Worm (Caenorhabditis elegans) whole organism, L4 larva: ENCODE measurements around the gene fipr-16.

Source experiments
- F26F4.8 ChIP-seq: fragments of 200-800 bp; sonication (Bioruptor generic); conservative IDR thresholded peaks from 2 replicates; pipeline ENCODE4 v1.3.6; 2022; ENCODE audit warnings: missing genetic modification characterization, missing compliant biosample characterization
- Y75B8A.6 ChIP-seq: fragments of 200-800 bp; sonication (Bioruptor generic); IDR thresholded peaks from 2 replicates; pipeline ENCODE4 v1.3.6; 2022; ENCODE audit warnings: missing genetic modification reagents, missing genetic modification characterization, missing compliant biosample characterization
- aha-1 ChIP-seq: fragments of 150-350 bp; peaks from one replicate; lab custom pipeline; 2014; ENCODE audit warnings: missing biosample characterization, missing genetic modification characterization
- egl-27 ChIP-seq: sonication (generic microtip); optimal IDR thresholded peaks from 3 replicates; lab custom pipeline; 2017; ENCODE audit warnings: missing biosample characterization, missing genetic modification reagents, missing genetic modification characterization
- fkh-10 ChIP-seq: fragments of 150-350 bp; optimal IDR thresholded peaks from 2 replicates; lab custom pipeline; 2014; ENCODE audit warnings: missing biosample characterization, missing genetic modification reagents, missing genetic modification characterization
- lin-13 ChIP-seq: fragments of 150-350 bp; optimal IDR thresholded peaks from 2 replicates; lab custom pipeline; 2014; ENCODE audit warnings: missing biosample characterization, missing genetic modification reagents, missing genetic modification characterization
- lin-15B ChIP-seq: fragments of 150-350 bp; sonication (generic microtip); optimal IDR thresholded peaks from 3 replicates; lab custom pipeline; 2014; ENCODE audit warnings: missing biosample characterization, missing genetic modification characterization
- mes-2 ChIP-seq: sonication (generic microtip); optimal IDR thresholded peaks from 2 replicates; lab custom pipeline; 2016; ENCODE audit warnings: missing genotype, mild to moderate bottlenecking, missing genetic modification characterization, missing compliant biosample characterization; ENCODE audit not compliant: poor library complexity, severe bottlenecking
- nhr-11 ChIP-seq: fragments of 150-350 bp; optimal IDR thresholded peaks from 2 replicates; lab custom pipeline; 2014; ENCODE audit warnings: missing biosample characterization, missing genetic modification characterization
- nhr-76 ChIP-seq: fragments of 150-350 bp; optimal IDR thresholded peaks from 2 replicates; lab custom pipeline; 2014; ENCODE audit warnings: missing biosample characterization, missing genetic modification characterization
- tra-1 ChIP-seq: fragments of 200-800 bp; sonication (Bioruptor generic); IDR thresholded peaks from 2 replicates; pipeline ENCODE4 v1.3.6; 2022; ENCODE audit warnings: missing genetic modification reagents, missing genetic modification characterization, missing compliant biosample characterization
- unc-39 ChIP-seq: sonication (generic microtip); optimal IDR thresholded peaks from 2 replicates; lab custom pipeline; 2017; ENCODE audit warnings: missing biosample characterization, missing genetic modification characterization
- zfp-2 ChIP-seq: sonication (generic microtip); optimal IDR thresholded peaks from 2 replicates; lab custom pipeline; 2016; ENCODE audit warnings: mild to moderate bottlenecking, missing genetic modification characterization, missing compliant biosample characterization

DNA sequence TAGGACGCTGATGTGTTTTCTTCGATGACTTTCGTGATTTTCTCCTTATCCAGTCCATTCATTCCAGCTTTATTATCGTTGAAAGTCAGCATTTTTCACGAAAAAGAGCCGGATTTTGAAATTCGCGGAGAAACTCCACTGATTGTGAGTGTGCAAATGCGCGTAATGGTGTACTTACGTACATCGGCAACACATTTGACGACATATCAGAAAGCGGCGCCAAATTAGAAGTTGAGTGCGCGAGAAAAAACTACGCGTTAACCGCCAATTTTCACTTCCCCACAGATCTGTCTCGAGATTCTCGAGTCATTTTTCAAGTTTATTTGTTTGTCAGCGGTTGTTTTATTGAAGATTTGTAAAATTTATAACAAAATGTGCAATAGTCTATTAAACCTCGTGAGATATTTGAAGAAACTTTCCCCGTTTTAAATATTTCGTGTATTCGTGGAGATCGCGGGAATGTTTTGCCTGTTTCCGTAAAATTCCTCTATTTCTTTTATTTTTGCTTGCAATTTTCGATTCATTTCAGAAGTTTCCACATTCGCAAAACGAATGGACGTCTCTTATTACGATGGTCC lies 37.7 kb upstream of the fipr-16 start, which contains the start of the genes polk-1 and gpr-1:
- TF ChIP-seq zfp-2 (tag; lab: Kevin White, UChicago) (no peak), Y75B8A.6 (GFP tag; lab: Robert Waterston, UW) (no peak), egl-27 (tag; lab: Kevin White, UChicago) (no peak), lin-15B (tag; lab: Kevin White, UChicago) (no peak), mes-2 (tag; lab: Kevin White, UChicago) (no peak), unc-39 (tag; lab: Kevin White, UChicago) (no peak), tra-1 (GFP tag; lab: Robert Waterston, UW) (no peak), fkh-10 (GFP tag; lab: Kevin White, UChicago) (no peak), nhr-76 (tag; lab: Kevin White, UChicago) (no peak), aha-1 (tag; lab: Kevin White, UChicago) (no peak), F26F4.8 (GFP tag; lab: Robert Waterston, UW) (no peak), lin-13 (GFP tag; lab: Kevin White, UChicago) (peak; percentile 3), nhr-11 (no peak)
